Fruit fly (Drosophila melanogaster) whole organism, embryonic: ENCODE measurements around the gene bab1.

Experiments
- B-H2 ChIP-seq: fragments of 200-800 bp; sonication (Bioruptor generic); optimal IDR thresholded peaks from 2 replicates; lab custom pipeline; 2018; ENCODE audit warnings: missing biosample characterization, mild to moderate bottlenecking, missing genetic modification characterization
- BEAF-32 ChIP-seq: fragments of 200-800 bp; sonication (Bioruptor generic); optimal IDR thresholded peaks from 3 replicates; lab custom pipeline; 2017; ENCODE audit warnings: missing biosample characterization, missing genetic modification characterization, mild to moderate bottlenecking, moderate library complexity, missing genetic modification reagents
- CG10267 ChIP-seq: fragments of 200-800 bp; sonication (Bioruptor generic); optimal IDR thresholded peaks from 2 replicates; lab custom pipeline; 2018; ENCODE audit warnings: missing biosample characterization, mild to moderate bottlenecking, missing genetic modification characterization, moderate library complexity
- CG11696 ChIP-seq: fragments of 200-800 bp; sonication (Bioruptor generic); IDR thresholded peaks from 2 replicates; pipeline ENCODE4 v1.3.6; 2022; ENCODE audit warnings: missing biosample characterization, missing genetic modification characterization
- CG12236 ChIP-seq: fragments of 200-800 bp; sonication (Bioruptor generic); optimal IDR thresholded peaks from 2 replicates; lab custom pipeline; 2016; ENCODE audit warnings: missing biosample characterization, missing genetic modification characterization
- CG1832 ChIP-seq: fragments of 200-800 bp; sonication (Bioruptor generic); optimal IDR thresholded peaks from 2 replicates; lab custom pipeline; 2017; ENCODE audit warnings: missing biosample characterization, mild to moderate bottlenecking, missing genetic modification characterization, inconsistent platforms
- CG2129 ChIP-seq: fragments of 200-800 bp; sonication (Bioruptor generic); IDR thresholded peaks from 2 replicates; pipeline ENCODE4 v1.3.6; 2022; ENCODE audit warnings: missing biosample characterization, missing genetic modification characterization; ENCODE audit not compliant: partially characterized antibody
- CG32532 ChIP-seq: fragments of 200-800 bp; sonication (Bioruptor generic); IDR thresholded peaks from 2 replicates; pipeline ENCODE4 v1.3.6; 2022; ENCODE audit warnings: missing biosample characterization, missing genetic modification characterization
- CG32767 ChIP-seq: fragments of 200-800 bp; sonication (Bioruptor generic); IDR thresholded peaks from 2 replicates; pipeline ENCODE4 v1.3.6; 2022; ENCODE audit warnings: missing biosample characterization, missing genetic modification characterization
- CG5180 ChIP-seq: fragments of 200-800 bp; sonication (Bioruptor generic); optimal IDR thresholded peaks from 3 replicates; lab custom pipeline; 2017; ENCODE audit warnings: missing biosample characterization, missing genetic modification characterization, mild to moderate bottlenecking, moderate library complexity, missing genetic modification reagents
- CG7745 ChIP-seq: fragments of 200-800 bp; sonication (Bioruptor generic); optimal IDR thresholded peaks from 2 replicates; lab custom pipeline; 2018; ENCODE audit warnings: missing biosample characterization, mild to moderate bottlenecking, missing genetic modification characterization, moderate library complexity
- CG7928 ChIP-seq: fragments of 200-800 bp; sonication (Bioruptor generic); optimal IDR thresholded peaks from 2 replicates; lab custom pipeline; 2017; ENCODE audit warnings: missing biosample characterization, mild to moderate bottlenecking, missing genetic modification characterization
- CG7963 ChIP-seq: fragments of 200-800 bp; sonication (Bioruptor generic); IDR thresholded peaks from 3 replicates; pipeline ENCODE4 v1.3.6; 2022; ENCODE audit warnings: missing biosample characterization, missing genetic modification characterization; ENCODE audit not compliant: partially characterized antibody
- Dip2 ChIP-seq: fragments of 200-800 bp; sonication (Bioruptor generic); IDR thresholded peaks from 2 replicates; pipeline ENCODE4 v1.3.6; 2022; ENCODE audit warnings: missing biosample characterization, missing genetic modification characterization
- Fer3 ChIP-seq: fragments of 200-800 bp; sonication (Bioruptor generic); optimal IDR thresholded peaks from 2 replicates; lab custom pipeline; 2018; ENCODE audit warnings: missing biosample characterization, mild to moderate bottlenecking, missing genetic modification characterization, moderate library complexity
- GATAe ChIP-seq: fragments of 200-800 bp; sonication (Bioruptor generic); conservative IDR thresholded peaks from 2 replicates; pipeline ENCODE4 v1.3.6; 2022; ENCODE audit warnings: missing biosample characterization, missing genetic modification characterization
- HLH54F ChIP-seq: fragments of 200-800 bp; sonication (Bioruptor generic); optimal IDR thresholded peaks from 3 replicates; lab custom pipeline; 2016; ENCODE audit warnings: missing biosample characterization, missing genetic modification characterization
- Hr3 ChIP-seq: fragments of 200-800 bp; sonication (Bioruptor generic); optimal IDR thresholded peaks from 3 replicates; lab custom pipeline; 2016; ENCODE audit warnings: missing biosample characterization, missing genetic modification characterization
- Hr39 ChIP-seq: fragments of >200 bp; optimal IDR thresholded peaks from 2 replicates; lab custom pipeline; 2017
- MESR4 ChIP-seq: fragments of 200-800 bp; sonication (Bioruptor generic); optimal IDR thresholded peaks from 2 replicates; lab custom pipeline; 2018; ENCODE audit warnings: missing biosample characterization, mild to moderate bottlenecking, missing genetic modification characterization, moderate library complexity
- Nf-YC ChIP-seq: fragments of 200-800 bp; optimal IDR thresholded peaks from 3 replicates; lab custom pipeline; 2019; ENCODE audit warnings: missing biosample characterization, mild to moderate bottlenecking, missing genetic modification characterization, moderate library complexity
- Oli ChIP-seq: fragments of 200-800 bp; sonication (Bioruptor generic); optimal IDR thresholded peaks from 2 replicates; lab custom pipeline; 2018; ENCODE audit warnings: missing biosample characterization, mild to moderate bottlenecking, missing genetic modification characterization, moderate library complexity
- Opbp ChIP-seq: fragments of 200-800 bp; sonication (Bioruptor generic); IDR thresholded peaks from 3 replicates; pipeline ENCODE4 v1.3.6; 2022; ENCODE audit warnings: missing biosample characterization, missing genetic modification characterization; ENCODE audit not compliant: partially characterized antibody
- Side ChIP-seq: fragments of 200-800 bp; sonication (Bioruptor generic); optimal IDR thresholded peaks from 2 replicates; lab custom pipeline; 2016; ENCODE audit warnings: missing biosample characterization, missing genetic modification characterization
- Sry-β ChIP-seq: fragments of 200-800 bp; sonication (Bioruptor generic); optimal IDR thresholded peaks from 2 replicates; lab custom pipeline; 2018; ENCODE audit warnings: missing biosample characterization, mild to moderate bottlenecking, missing genetic modification characterization, moderate library complexity
- TFAM ChIP-seq: fragments of 200-800 bp; sonication (Bioruptor generic); optimal IDR thresholded peaks from 2 replicates; lab custom pipeline; 2017; ENCODE audit warnings: missing biosample characterization, missing genetic modification characterization, inconsistent platforms
- Tbp ChIP-seq: fragments of >200 bp; optimal IDR thresholded peaks from 2 replicates; lab custom pipeline; 2018; ENCODE audit warnings: missing biosample characterization, missing genetic modification characterization
- Usf ChIP-seq: fragments of 200-800 bp; sonication (Bioruptor generic); optimal IDR thresholded peaks from 2 replicates; lab custom pipeline; 2017; ENCODE audit warnings: missing genotype, missing biosample characterization, missing genetic modification characterization
- ac ChIP-seq: fragments of 200-800 bp; sonication (Bioruptor generic); optimal IDR thresholded peaks from 3 replicates; lab custom pipeline; 2017; ENCODE audit warnings: missing biosample characterization, mild to moderate bottlenecking, missing genetic modification characterization
- al ChIP-seq: fragments of 200-800 bp; sonication (Bioruptor generic); IDR thresholded peaks from 2 replicates; pipeline ENCODE4 v1.3.6; 2022; ENCODE audit warnings: missing biosample characterization, missing genetic modification characterization
- amos ChIP-seq: fragments of 200-800 bp; sonication (Bioruptor generic); IDR thresholded peaks from 2 replicates; pipeline ENCODE4 v1.3.6; 2022; ENCODE audit warnings: missing biosample characterization, missing genetic modification characterization; ENCODE audit not compliant: partially characterized antibody
- cad ChIP-seq: fragments of >200 bp; optimal IDR thresholded peaks from 2 replicates; lab custom pipeline; 2017; ENCODE audit warnings: missing biosample characterization, missing genetic modification characterization
- cg ChIP-seq: fragments of 200-800 bp; sonication (Bioruptor generic); optimal IDR thresholded peaks from 3 replicates; lab custom pipeline; 2019; ENCODE audit warnings: missing biosample characterization, mild to moderate bottlenecking, missing genetic modification characterization, moderate library complexity
- chif ChIP-seq, 2 experiments: fragments of 200-800 bp; sonication (Bioruptor generic); optimal IDR thresholded peaks; 3 replicates each; lab custom pipeline; 2016; ENCODE audit warnings: missing biosample characterization in 2 of 2, missing genetic modification characterization in 2 of 2
- croc ChIP-seq: fragments of 200-800 bp; sonication (Bioruptor generic); conservative IDR thresholded peaks from 3 replicates; pipeline ENCODE4 v1.3.6; 2022; ENCODE audit warnings: missing biosample characterization, missing genetic modification characterization
- dati ChIP-seq: fragments of 200-800 bp; sonication (Bioruptor generic); IDR thresholded peaks from 2 replicates; pipeline ENCODE4 v1.3.6; 2022; ENCODE audit warnings: missing biosample characterization, missing genetic modification characterization
- dysf ChIP-seq: fragments of 200-800 bp; sonication (Bioruptor generic); IDR thresholded peaks from 3 replicates; pipeline ENCODE4 v1.3.6; 2022; ENCODE audit warnings: missing biosample characterization, missing genetic modification characterization
- eve ChIP-seq, 2 experiments: fragments of >200 bp; optimal IDR thresholded peaks; 2 replicates each; lab custom pipeline; 2017; ENCODE audit warnings: missing biosample characterization in 2 of 2, missing genetic modification characterization in 2 of 2
- ken ChIP-seq: fragments of 200-800 bp; sonication (Bioruptor generic); IDR thresholded peaks from 3 replicates; pipeline ENCODE4 v1.3.6; 2022; ENCODE audit warnings: missing biosample characterization, missing genetic modification characterization
- knrl ChIP-seq: fragments of 200-800 bp; sonication (Bioruptor generic); IDR thresholded peaks from 3 replicates; pipeline ENCODE4 v1.3.6; 2022; ENCODE audit warnings: missing biosample characterization, missing genetic modification characterization; ENCODE audit not compliant: partially characterized antibody
- pfk ChIP-seq: fragments of 200-800 bp; sonication (Bioruptor generic); optimal IDR thresholded peaks from 2 replicates; lab custom pipeline; 2018; ENCODE audit warnings: missing biosample characterization, mild to moderate bottlenecking, missing genetic modification characterization, moderate library complexity
- scrt ChIP-seq: fragments of 200-800 bp; sonication (Bioruptor generic); optimal IDR thresholded peaks from 2 replicates; lab custom pipeline; 2018; ENCODE audit warnings: missing biosample characterization, mild to moderate bottlenecking, missing genetic modification characterization, moderate library complexity
- sd ChIP-seq: fragments of 200-800 bp; sonication (Bioruptor generic); optimal IDR thresholded peaks from 3 replicates; lab custom pipeline; 2018; ENCODE audit warnings: missing biosample characterization, mild to moderate bottlenecking, missing genetic modification characterization, moderate library complexity
- sens-2 ChIP-seq: fragments of 200-800 bp; sonication (Bioruptor generic); IDR thresholded peaks from 2 replicates; pipeline ENCODE4 v1.3.6; 2022; ENCODE audit warnings: missing biosample characterization, missing genetic modification characterization
- sim ChIP-seq: fragments of 200-800 bp; sonication (Bioruptor generic); IDR thresholded peaks from 2 replicates; pipeline ENCODE4 v1.3.6; 2022; ENCODE audit warnings: missing biosample characterization, missing genetic modification characterization
- sisA ChIP-seq: fragments of 200-800 bp; sonication (Bioruptor generic); IDR thresholded peaks from 2 replicates; pipeline ENCODE4 v1.3.6; 2022; ENCODE audit warnings: missing biosample characterization, missing genetic modification characterization
- sob ChIP-seq: fragments of 200-800 bp; sonication (Bioruptor generic); IDR thresholded peaks from 2 replicates; pipeline ENCODE4 v1.3.6; 2022; ENCODE audit warnings: missing biosample characterization, missing genetic modification characterization
- tll ChIP-seq, 2 experiments: fragments of 200-800 bp in 1 of 2; fragments of >200 bp in 1 of 2; sonication (Bioruptor generic) in 1 of 2; optimal IDR thresholded peaks; 2 replicates each; lab custom pipeline; 2017 to 2019; ENCODE audit warnings: missing biosample characterization in 2 of 2, missing genetic modification characterization in 2 of 2, mild to moderate bottlenecking in 1 of 2, moderate library complexity in 1 of 2
- usp ChIP-seq: fragments of >200 bp; optimal IDR thresholded peaks from 2 replicates; lab custom pipeline; 2017; ENCODE audit warnings: missing biosample characterization, missing genetic modification characterization
- zfh2 ChIP-seq: fragments of 200-800 bp; sonication (Bioruptor generic); optimal IDR thresholded peaks from 2 replicates; lab custom pipeline; 2016; ENCODE audit warnings: missing biosample characterization, missing genetic modification characterization

bab1 gene

dm6 chr3L:1030908-1031545 is 69.9 kb downstream of the bab1 start (continued):
- TF ChIP-seq eve (GFP tag; optimal IDR thresholded peaks at IDR 0.05; lab: Kevin White, UChicago), result no peak
- no peak for TF ChIP-seq amos (GFP tag; lab: Robert Waterston, UW)
- no peak for TF ChIP-seq tll (GFP tag; optimal IDR thresholded peaks at IDR 0.05; lab: Kevin White, UChicago)
- TF ChIP-seq scrt (GFP tag; lab: Kevin White, UChicago), result no peak
- peak; percentile 39 for TF ChIP-seq Oli (tag; lab: Kevin White, UChicago)
- TF ChIP-seq CG32532 (GFP tag; lab: Robert Waterston, UW), result 0 out of 2 replicates have a peak, but pooled peaks have one; percentile 38
- no peak for TF ChIP-seq cg (GFP tag; lab: Kevin White, UChicago)
- TF ChIP-seq cad (GFP tag; lab: Kevin White, UChicago), result no peak
- no peak for TF ChIP-seq Usf (GFP tag; lab: Kevin White, UChicago)
- TF ChIP-seq ken (GFP tag; lab: Robert Waterston, UW), result peak; percentile 65; the same call in 2 of the 3 replicates
- TF ChIP-seq GATAe (GFP tag; lab: Robert Waterston, UW), result peak; percentile 89
- TF ChIP-seq CG11696 (GFP tag; lab: Robert Waterston, UW), result no peak
- no peak for TF ChIP-seq CG10267 (tag; lab: Kevin White, UChicago)
- peak; percentile 78 for TF ChIP-seq sd
- no peak for TF ChIP-seq Sry-β (GFP tag; lab: Kevin White, UChicago)
- TF ChIP-seq zfh2, result no peak
- no peak for TF ChIP-seq usp (GFP tag; lab: Kevin White, UChicago)
- no peak for TF ChIP-seq CG12236
- no peak for TF ChIP-seq Fer3 (tag; lab: Kevin White, UChicago)
- TF ChIP-seq CG5180 (GFP tag; lab: Kevin White, UChicago), result no peak
- peak; percentile 73 for TF ChIP-seq sob (GFP tag; lab: Robert Waterston, UW)
- no peak for TF ChIP-seq CG7928 (GFP tag; lab: Kevin White, UChicago)
- peak; percentile 47; the same call in 1 of the 2 replicates for TF ChIP-seq CG32767 (GFP tag; lab: Robert Waterston, UW)
- no peak for TF ChIP-seq Dip2 (GFP tag; lab: Robert Waterston, UW)
- TF ChIP-seq sisA (GFP tag; lab: Robert Waterston, UW), result peak; percentile 68
- no peak for TF ChIP-seq ac
- TF ChIP-seq MESR4 (GFP tag; lab: Kevin White, UChicago), result no peak
- TF ChIP-seq chif (GFP tag; optimal IDR thresholded peaks at IDR 0.05; lab: Kevin White, UChicago), result no peak
- no peak for TF ChIP-seq HLH54F (GFP tag; lab: Kevin White, UChicago)
- TF ChIP-seq CG7745 (tag; lab: Kevin White, UChicago), result no peak
- no peak for TF ChIP-seq Nf-YC
- TF ChIP-seq al (GFP tag; lab: Robert Waterston, UW), result peak; percentile 16; the same call in 1 of the 2 replicates
- TF ChIP-seq knrl (GFP tag; lab: Robert Waterston, UW), result no peak
- TF ChIP-seq Opbp (GFP tag; lab: Robert Waterston, UW), result no peak
- TF ChIP-seq CG7963, result no peak
- no peak for TF ChIP-seq Hr39
- TF ChIP-seq dysf (GFP tag; lab: Robert Waterston, UW), result peak; percentile 76
- TF ChIP-seq CG1832 (GFP tag; lab: Kevin White, UChicago), result no peak
- no peak for TF ChIP-seq CG2129 (GFP tag; lab: Robert Waterston, UW)
- TF ChIP-seq croc, result no peak
- no peak for TF ChIP-seq Side (GFP tag; lab: Kevin White, UChicago)
- TF ChIP-seq B-H2, result no peak
- TF ChIP-seq Hr3 (GFP tag; lab: Kevin White, UChicago), result peak; percentile 13
- TF ChIP-seq Tbp (GFP tag; lab: Kevin White, UChicago), result no peak
- TF ChIP-seq sens-2 (GFP tag; lab: Robert Waterston, UW), result peak; percentile 61
- TF ChIP-seq BEAF-32 (GFP tag; lab: Kevin White, UChicago), result no peak
- no peak for TF ChIP-seq TFAM (GFP tag; lab: Kevin White, UChicago)
- TF ChIP-seq dati (GFP tag; lab: Robert Waterston, UW), result 0 out of 2 replicates have a peak, but pooled peaks have one; percentile 22
- TF ChIP-seq pfk, result no peak
- no peak for TF ChIP-seq sim (GFP tag; lab: Robert Waterston, UW)
